Worm (Caenorhabditis elegans) whole organism, L1 larva: Measurements from ENCODE around the gene F31B9.4.
A peak's percentile ranks its signal among the peaks of the same experiment; 100 is the strongest.

ENCODE experiments used
- C04F5.9 ChIP-seq: sonication (generic microtip); optimal IDR thresholded peaks from 2 replicates; lab custom pipeline; 2016; ENCODE audit warnings: missing genetic modification characterization, missing compliant biosample characterization
- C16A3.4 ChIP-seq: fragments of 150-350 bp; optimal IDR thresholded peaks from 2 replicates; lab custom pipeline; 2014; ENCODE audit warnings: missing biosample characterization, missing genetic modification characterization
- C34B4.2 ChIP-seq: sonication (generic microtip); optimal IDR thresholded peaks from 2 replicates; lab custom pipeline; 2017; ENCODE audit warnings: mild to moderate bottlenecking, missing genetic modification characterization, missing compliant biosample characterization
- F16B12.6 ChIP-seq: fragments of 150-350 bp; optimal IDR thresholded peaks from 2 replicates; lab custom pipeline; 2014; ENCODE audit warnings: missing biosample characterization, missing genetic modification characterization
- aly-2 ChIP-seq: fragments of 150-350 bp; optimal IDR thresholded peaks from 2 replicates; lab custom pipeline; 2014; ENCODE audit warnings: missing biosample characterization, missing genetic modification characterization
- ama-1 ChIP-seq: fragments of 150-350 bp; optimal IDR thresholded peaks from 2 replicates; lab custom pipeline; 2014
- efl-1 ChIP-seq, 4 experiments: fragments of 150-350 bp; optimal IDR thresholded peaks in 3 of 4; peaks in 1 of 4; 1 replicate in 1 of 4; 2 replicates in 3 of 4; lab custom pipeline; 2014; ENCODE audit warnings: missing biosample characterization in 2 of 4, missing genetic modification characterization in 2 of 4, missing genetic modification reagents in 2 of 4
- fkh-10 ChIP-seq: sonication (generic microtip); optimal IDR thresholded peaks from 2 replicates; lab custom pipeline; 2017; ENCODE audit warnings: missing biosample characterization, missing genetic modification reagents, missing genetic modification characterization
- fkh-4 ChIP-seq: sonication (generic microtip); optimal IDR thresholded peaks from 2 replicates; lab custom pipeline; 2016; ENCODE audit warnings: missing compliant biosample characterization, missing genetic modification characterization, borderline replicate concordance
- fkh-8 ChIP-seq: sonication (generic microtip); optimal IDR thresholded peaks from 2 replicates; lab custom pipeline; 2016; ENCODE audit warnings: mild to moderate bottlenecking, missing genetic modification characterization, missing compliant biosample characterization
- fos-1 ChIP-seq: fragments of 150-350 bp; optimal IDR thresholded peaks from 2 replicates; lab custom pipeline; 2014; ENCODE audit warnings: missing biosample characterization, missing genetic modification characterization
- grh-1 ChIP-seq: fragments of 200-800 bp; sonication (Bioruptor generic); IDR thresholded peaks from 2 replicates; pipeline ENCODE4 v1.3.6; 2022; ENCODE audit warnings: missing genetic modification reagents, missing genetic modification characterization, missing compliant biosample characterization
- hlh-17 ChIP-seq: fragments of 200-800 bp; sonication (Bioruptor generic); optimal IDR thresholded peaks from 2 replicates; lab custom pipeline; 2018; ENCODE audit warnings: missing genetic modification characterization, mild to moderate bottlenecking, missing compliant biosample characterization, moderate library complexity, borderline replicate concordance
- hpl-2 ChIP-seq: fragments of 150-350 bp; optimal IDR thresholded peaks from 2 replicates; lab custom pipeline; 2014; ENCODE audit warnings: missing biosample characterization, missing genetic modification reagents, missing genetic modification characterization
- isw-1 ChIP-seq: fragments of 200-800 bp; sonication (Bioruptor generic); IDR thresholded peaks from 2 replicates; pipeline ENCODE4 v1.3.6; 2022; ENCODE audit warnings: missing genetic modification characterization, missing compliant biosample characterization
- lin-14 ChIP-seq: fragments of 200-800 bp; sonication (Bioruptor generic); optimal IDR thresholded peaks from 2 replicates; lab custom pipeline; 2018; ENCODE audit warnings: mild to moderate bottlenecking, missing genetic modification characterization, moderate library complexity, missing compliant biosample characterization
- lin-15B ChIP-seq: fragments of 150-350 bp; sonication (generic microtip); optimal IDR thresholded peaks from 3 replicates; lab custom pipeline; 2014; ENCODE audit warnings: missing biosample characterization, missing genetic modification characterization
- lin-35 ChIP-seq, 2 experiments: fragments of 150-350 bp; optimal IDR thresholded peaks; 2 replicates each; lab custom pipeline; 2014; ENCODE audit warnings: missing biosample characterization in 2 of 2, missing genetic modification characterization in 2 of 2, missing genetic modification reagents in 2 of 2
- lir-3 ChIP-seq: sonication (generic microtip); optimal IDR thresholded peaks from 2 replicates; lab custom pipeline; 2016; ENCODE audit warnings: mild to moderate bottlenecking, missing genetic modification characterization, moderate library complexity, missing compliant biosample characterization; ENCODE audit not compliant: poor library complexity
- mep-1 ChIP-seq: fragments of 150-350 bp; optimal IDR thresholded peaks from 2 replicates; lab custom pipeline; 2014; ENCODE audit warnings: missing biosample characterization, missing genetic modification characterization
- nhr-11 ChIP-seq: fragments of 150-350 bp; optimal IDR thresholded peaks from 2 replicates; lab custom pipeline; 2014; ENCODE audit warnings: missing biosample characterization, missing genetic modification characterization
- nhr-19 ChIP-seq: fragments of 200-800 bp; sonication (Bioruptor generic); conservative IDR thresholded peaks from 2 replicates; pipeline ENCODE4 v1.3.6; 2022; ENCODE audit warnings: missing genetic modification characterization, missing compliant biosample characterization
- nhr-237 ChIP-seq: fragments of 150-350 bp; optimal IDR thresholded peaks from 2 replicates; lab custom pipeline; 2014; ENCODE audit warnings: missing biosample characterization, missing genetic modification characterization
- nhr-47 ChIP-seq: sonication (generic microtip); optimal IDR thresholded peaks from 2 replicates; lab custom pipeline; 2016; ENCODE audit warnings: mild to moderate bottlenecking, missing genetic modification characterization, moderate library complexity, missing compliant biosample characterization
- nhr-76 ChIP-seq: sonication (generic microtip); optimal IDR thresholded peaks from 2 replicates; lab custom pipeline; 2017; ENCODE audit warnings: missing biosample characterization, missing genetic modification characterization
- nhr-84 ChIP-seq: sonication (generic microtip); optimal IDR thresholded peaks from 2 replicates; lab custom pipeline; 2017; ENCODE audit warnings: missing biosample characterization, missing genetic modification characterization
- nhr-85 ChIP-seq: sonication (generic microtip); peaks from one replicate; lab custom pipeline; 2016; ENCODE audit warnings: missing genetic modification characterization, inconsistent platforms, missing compliant biosample characterization
- pqm-1 ChIP-seq: sonication (generic microtip); optimal IDR thresholded peaks from 3 replicates; lab custom pipeline; 2017; ENCODE audit warnings: missing biosample characterization, missing genetic modification characterization
- rnt-1 ChIP-seq: sonication (generic microtip); optimal IDR thresholded peaks from 2 replicates; lab custom pipeline; 2016; ENCODE audit warnings: mild to moderate bottlenecking, missing genetic modification characterization, moderate library complexity, missing compliant biosample characterization
- skn-1 ChIP-seq: fragments of 150-350 bp; optimal IDR thresholded peaks from 2 replicates; lab custom pipeline; 2014; ENCODE audit warnings: missing biosample characterization, missing genetic modification characterization
- snpc-4 ChIP-seq: fragments of 150-350 bp; optimal IDR thresholded peaks from 2 replicates; lab custom pipeline; 2014; ENCODE audit warnings: missing biosample characterization, missing genetic modification characterization
- sox-4 ChIP-seq: sonication (generic microtip); optimal IDR thresholded peaks from 2 replicates; lab custom pipeline; 2016; ENCODE audit warnings: missing genetic modification characterization, missing compliant biosample characterization
- sptf-1 ChIP-seq: fragments of 150-350 bp; optimal IDR thresholded peaks from 2 replicates; lab custom pipeline; 2014; ENCODE audit warnings: missing biosample characterization, missing genetic modification characterization
- tbx-2 ChIP-seq: sonication (generic microtip); optimal IDR thresholded peaks from 2 replicates; lab custom pipeline; 2016; ENCODE audit warnings: missing genetic modification characterization, missing compliant biosample characterization
- tlp-1 ChIP-seq: fragments of 150-350 bp; optimal IDR thresholded peaks from 2 replicates; lab custom pipeline; 2014; ENCODE audit warnings: missing biosample characterization, missing genetic modification characterization
- unc-30 ChIP-seq: sonication (generic microtip); optimal IDR thresholded peaks from 2 replicates; lab custom pipeline; 2017; ENCODE audit warnings: missing biosample characterization, missing genetic modification characterization
- unc-86 ChIP-seq: sonication (generic microtip); optimal IDR thresholded peaks from 2 replicates; lab custom pipeline; 2016; ENCODE audit warnings: missing genetic modification characterization, missing compliant biosample characterization
- xbp-1 ChIP-seq: sonication (generic microtip); optimal IDR thresholded peaks from 2 replicates; lab custom pipeline; 2016; ENCODE audit warnings: missing genetic modification characterization, missing compliant biosample characterization
- zag-1 ChIP-seq: fragments of 150-350 bp; optimal IDR thresholded peaks from 2 replicates; lab custom pipeline; 2014; ENCODE audit warnings: missing biosample characterization, missing genetic modification characterization
- zip-4 ChIP-seq: fragments of 200-800 bp; sonication (Bioruptor generic); optimal IDR thresholded peaks from 2 replicates; lab custom pipeline; 2018; ENCODE audit warnings: mild to moderate bottlenecking, missing genetic modification characterization, moderate library complexity, missing compliant biosample characterization
- ztf-4 ChIP-seq: fragments of 150-350 bp; optimal IDR thresholded peaks from 2 replicates; lab custom pipeline; 2014; ENCODE audit warnings: missing biosample characterization, missing genetic modification characterization

Gene F31B9.4

DNA sequence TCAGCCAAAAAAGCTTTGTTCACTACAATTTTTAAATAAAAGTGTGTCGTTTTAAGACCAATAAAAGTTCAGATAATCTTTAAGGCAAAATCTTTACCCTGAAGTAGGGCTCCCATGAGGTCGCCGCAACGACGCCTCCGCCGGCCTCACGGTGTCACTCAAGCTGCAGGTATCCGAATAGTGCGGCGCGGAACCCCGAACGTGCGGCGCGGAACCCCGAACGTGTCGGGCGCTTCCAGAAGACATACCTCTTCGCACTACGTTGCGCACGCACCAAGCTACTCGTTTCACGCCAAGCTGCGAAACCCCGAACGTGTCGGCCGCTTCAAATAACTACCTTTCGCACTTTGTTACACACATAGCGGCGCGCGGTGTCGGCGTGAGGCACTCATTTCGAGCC lies 4.1 kb downstream of the F31B9.4 start:
- TF ChIP-seq lin-15B (tag; lab: Kevin White, UChicago) (no peak), pqm-1 (no peak), xbp-1 (tag; lab: Kevin White, UChicago) (no peak), nhr-76 (tag; lab: Kevin White, UChicago) (no peak), C04F5.9 (tag; lab: Kevin White, UChicago) (no peak), fkh-8 (tag; lab: Kevin White, UChicago) (no peak), fos-1 (no peak), fkh-10 (GFP tag; lab: Kevin White, UChicago) (no peak), nhr-85 (tag; lab: Kevin White, UChicago) (no peak), hpl-2 (GFP tag; lab: Kevin White, UChicago) (no peak), ama-1 (lab: Kevin White, UChicago) (no peak), sptf-1 (tag; lab: Kevin White, UChicago) (no peak), sox-4 (no peak), C16A3.4 (tag; lab: Kevin White, UChicago) (no peak), rnt-1 (tag; lab: Kevin White, UChicago) (no peak), tlp-1 (no peak), nhr-47 (tag; lab: Kevin White, UChicago) (no peak), F16B12.6 (tag; lab: Kevin White, UChicago) (no peak), nhr-237 (tag; lab: Kevin White, UChicago) (no peak)

DNA sequence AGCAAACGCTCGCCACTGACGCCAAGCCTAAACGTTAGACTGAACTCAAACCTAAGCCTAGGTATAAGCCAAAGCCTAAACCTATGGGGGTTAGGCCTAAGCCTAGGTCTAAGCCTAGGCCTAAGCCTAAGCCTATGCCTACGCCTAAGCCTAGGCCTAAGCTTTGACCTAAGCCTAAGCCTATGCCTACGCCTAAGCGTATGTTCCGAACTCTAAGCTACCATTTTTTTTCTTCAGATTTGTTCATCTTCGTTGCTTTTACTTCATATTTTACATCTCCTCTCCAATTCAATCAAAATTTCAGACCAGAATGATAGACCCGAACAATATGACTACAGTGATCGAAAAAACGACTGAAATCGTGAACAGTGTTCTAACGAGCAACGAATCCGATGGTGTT lies 6.6 kb downstream of the F31B9.4 start, which contains the start of gene npr-33:
npr-33 (plus strand) TSS at position 301 of the 400 bp plus-strand sequence.
- TF ChIP-seq F16B12.6 (tag; lab: Kevin White, UChicago) (no peak), nhr-11 (tag; lab: Kevin White, UChicago) (no peak), nhr-85 (tag; lab: Kevin White, UChicago) (no peak), skn-1 (no peak), tbx-2 (tag; lab: Kevin White, UChicago) (no peak), snpc-4 (tag; lab: Kevin White, UChicago) (no peak), C34B4.2 (tag; lab: Kevin White, UChicago) (no peak), lin-14 (GFP tag; lab: Kevin White, UChicago) (no peak), hlh-17 (GFP tag; lab: Kevin White, UChicago) (no peak), nhr-237 (tag; lab: Kevin White, UChicago) (no peak)

DNA sequence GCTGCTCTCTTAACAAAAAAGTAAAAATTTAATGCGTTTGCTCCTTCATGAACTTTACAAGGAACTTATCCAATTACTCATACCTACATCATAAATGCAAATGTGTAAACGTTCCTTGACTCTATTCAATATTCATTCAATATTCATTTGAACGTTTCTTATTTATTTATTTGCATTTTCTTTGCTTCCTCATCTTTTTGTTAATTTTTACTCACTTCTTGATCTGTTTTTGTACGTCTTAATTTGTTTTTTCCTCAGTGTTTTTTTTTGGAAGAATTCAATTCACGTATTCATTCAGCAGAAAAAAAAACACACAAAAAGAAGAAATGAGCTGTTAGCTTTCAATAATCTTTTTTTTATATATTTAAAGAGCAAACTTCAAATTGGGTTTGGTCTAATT lies 14.1 kb downstream of the F31B9.4 start:
- no peak for TF ChIP-seq efl-1 (optimal IDR thresholded peaks at IDR 0.05; lab: Kevin White, UChicago)
- peak in 1 of 2 experiments; percentile 58 for TF ChIP-seq efl-1 (GFP tag; optimal IDR thresholded peaks at IDR 0.05 in 1 of 2; lab: Kevin White, UChicago)
- TF ChIP-seq mep-1: no peak

DNA sequence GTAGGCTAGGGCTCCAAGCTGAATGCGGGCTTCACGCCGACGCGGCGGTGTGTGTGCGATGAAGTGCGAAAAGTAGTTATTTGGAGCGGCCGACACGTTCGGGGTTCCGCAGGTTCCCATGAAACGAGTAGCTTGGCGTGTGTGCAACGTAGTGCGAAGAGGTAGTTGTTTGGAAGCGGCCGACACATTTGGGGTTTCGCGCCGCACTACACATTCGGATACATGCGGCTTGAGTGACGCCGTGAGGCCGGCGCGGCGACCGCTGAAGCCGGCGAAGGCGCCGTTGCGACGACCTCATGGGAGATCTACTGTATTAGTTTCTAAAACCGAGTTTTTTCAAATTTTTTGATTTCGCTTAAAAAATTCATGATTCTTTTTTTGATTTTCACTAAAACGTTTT lies 15.7 kb downstream of the F31B9.4 start:
- TF ChIP-seq grh-1 (GFP tag; lab: Robert Waterston, UW): no peak
- no peak for TF ChIP-seq unc-86 (tag; lab: Kevin White, UChicago)
- TF ChIP-seq fkh-4 (tag; lab: Kevin White, UChicago): no peak
- TF ChIP-seq lin-35 (GFP tag; optimal IDR thresholded peaks at IDR 0.05; lab: Kevin White, UChicago): no peak
- TF ChIP-seq aly-2 (tag; lab: Kevin White, UChicago): no peak
- no peak for TF ChIP-seq nhr-19 (GFP tag; lab: Robert Waterston, UW)
- TF ChIP-seq nhr-47 (tag; lab: Kevin White, UChicago): no peak
- TF ChIP-seq ztf-4 (tag; lab: Kevin White, UChicago): no peak
- no peak for TF ChIP-seq isw-1
- no peak for TF ChIP-seq zip-4
- TF ChIP-seq lir-3: no peak
- TF ChIP-seq zag-1 (tag; lab: Kevin White, UChicago): no peak
- TF ChIP-seq unc-30 (tag; lab: Kevin White, UChicago): no peak
- no peak for TF ChIP-seq nhr-84 (tag; lab: Kevin White, UChicago)
